Fruit fly (Drosophila melanogaster): ENCODE data around the gene alphaTub84D.

- no peak for TF ChIP-seq psq (optimal IDR thresholded peaks at IDR 0.05)
- no peak for TF ChIP-seq h (optimal IDR thresholded peaks at IDR 0.05)
These were observed 16.2 kb upstream of the alphaTub84D start for dm6 chr3R:7514232-7514863.

Measured in Kc167 (cell line).